Fruit fly (Drosophila melanogaster) whole organism, embryonic: ENCODE measurements around the gene CG7183.
A peak's percentile ranks its signal among the peaks of the same experiment; 100 is the strongest.

Source experiments
- Atf3 ChIP-seq: fragments of 200-800 bp; sonication (Bioruptor generic); optimal IDR thresholded peaks from 3 replicates; lab custom pipeline; 2016; ENCODE audit warnings: missing biosample characterization, missing genetic modification characterization
- Blimp-1 ChIP-seq: fragments of 200-800 bp; sonication (Bioruptor generic); optimal IDR thresholded peaks from 3 replicates; lab custom pipeline; 2018; ENCODE audit warnings: missing biosample characterization, missing genetic modification characterization, mild to moderate bottlenecking, moderate library complexity, missing genetic modification reagents
- CG1024 ChIP-seq: fragments of 200-800 bp; sonication (Bioruptor generic); IDR thresholded peaks from 2 replicates; pipeline ENCODE4 v1.3.6; 2022; ENCODE audit warnings: missing biosample characterization, missing genetic modification characterization
- CG10321 ChIP-seq: fragments of 200-800 bp; sonication (Bioruptor generic); IDR thresholded peaks from 2 replicates; pipeline ENCODE4 v1.3.6; 2022; ENCODE audit warnings: missing biosample characterization, missing genetic modification characterization
- CG10959 ChIP-seq: fragments of 200-800 bp; sonication (Bioruptor generic); IDR thresholded peaks from 2 replicates; pipeline ENCODE4 v1.3.6; 2022; ENCODE audit warnings: missing biosample characterization, missing genetic modification characterization
- CG13287 ChIP-seq: fragments of 200-800 bp; sonication (Bioruptor generic); IDR thresholded peaks from 2 replicates; pipeline ENCODE4 v1.3.6; 2022; ENCODE audit warnings: missing biosample characterization, missing genetic modification characterization; ENCODE audit not compliant: partially characterized antibody
- CG14667 ChIP-seq: fragments of 200-800 bp; sonication (Bioruptor generic); IDR thresholded peaks from 2 replicates; pipeline ENCODE4 v1.3.6; 2022; ENCODE audit warnings: missing biosample characterization, missing genetic modification characterization
- CG15479 ChIP-seq: fragments of 200-800 bp; sonication (Bioruptor generic); optimal IDR thresholded peaks from 3 replicates; lab custom pipeline; 2019; ENCODE audit warnings: missing biosample characterization, mild to moderate bottlenecking, missing genetic modification characterization, moderate library complexity
- CG16813 ChIP-seq: fragments of 200-800 bp; sonication (Bioruptor generic); IDR thresholded peaks from 3 replicates; pipeline ENCODE4 v1.3.6; 2022; ENCODE audit warnings: missing biosample characterization, missing genetic modification characterization; ENCODE audit not compliant: partially characterized antibody
- CG17328 ChIP-seq: fragments of 200-800 bp; sonication (Bioruptor generic); IDR thresholded peaks from 2 replicates; pipeline ENCODE4 v1.3.6; 2022; ENCODE audit warnings: missing biosample characterization, missing genetic modification characterization
- CG17568 ChIP-seq: fragments of 200-800 bp; sonication (Bioruptor generic); optimal IDR thresholded peaks from 2 replicates; lab custom pipeline; 2018; ENCODE audit warnings: missing biosample characterization, mild to moderate bottlenecking, missing genetic modification characterization, moderate library complexity
- CG17829 ChIP-seq: fragments of 200-800 bp; optimal IDR thresholded peaks from 2 replicates; lab custom pipeline; 2019; ENCODE audit warnings: missing biosample characterization, mild to moderate bottlenecking, missing genetic modification characterization, moderate library complexity
- CG18599 ChIP-seq: fragments of 200-800 bp; sonication (Bioruptor generic); optimal IDR thresholded peaks from 3 replicates; lab custom pipeline; 2017; ENCODE audit warnings: missing biosample characterization, missing genetic modification characterization, mild to moderate bottlenecking, moderate library complexity, missing genetic modification reagents
- CG4424 ChIP-seq: fragments of 200-800 bp; sonication (Bioruptor generic); optimal IDR thresholded peaks from 3 replicates; lab custom pipeline; 2016; ENCODE audit warnings: missing biosample characterization, missing genetic modification characterization
- CG6791 ChIP-seq: fragments of 200-800 bp; sonication (Bioruptor generic); IDR thresholded peaks from 3 replicates; pipeline ENCODE4 v1.3.6; 2022; ENCODE audit warnings: missing biosample characterization, missing genetic modification characterization; ENCODE audit not compliant: partially characterized antibody
- CG7745 ChIP-seq: fragments of 200-800 bp; sonication (Bioruptor generic); optimal IDR thresholded peaks from 2 replicates; lab custom pipeline; 2018; ENCODE audit warnings: missing biosample characterization, mild to moderate bottlenecking, missing genetic modification characterization, moderate library complexity
- CG8765 ChIP-seq: fragments of 200-800 bp; sonication (Bioruptor generic); IDR thresholded peaks from 2 replicates; pipeline ENCODE4 v1.3.6; 2022; ENCODE audit warnings: missing biosample characterization, missing genetic modification characterization
- Dll ChIP-seq: fragments of 200-800 bp; sonication (Bioruptor generic); IDR thresholded peaks from 4 replicates; pipeline ENCODE4 v1.3.6; 2022; ENCODE audit warnings: missing biosample characterization, missing genetic modification characterization; ENCODE audit not compliant: partially characterized antibody
- Drgx ChIP-seq: fragments of 200-800 bp; sonication (Bioruptor generic); IDR thresholded peaks from 2 replicates; pipeline ENCODE4 v1.3.6; 2022; ENCODE audit warnings: missing biosample characterization, missing genetic modification characterization
- Fer2 ChIP-seq: fragments of 200-800 bp; sonication (Bioruptor generic); optimal IDR thresholded peaks from 2 replicates; lab custom pipeline; 2018; ENCODE audit warnings: missing biosample characterization, mild to moderate bottlenecking, missing genetic modification characterization, moderate library complexity
- HLH3B ChIP-seq: fragments of 200-800 bp; sonication (Bioruptor generic); IDR thresholded peaks from 2 replicates; pipeline ENCODE4 v1.3.6; 2022; ENCODE audit warnings: missing biosample characterization, missing genetic modification characterization
- HLHmδ ChIP-seq: fragments of 200-800 bp; sonication (Bioruptor generic); optimal IDR thresholded peaks from 2 replicates; lab custom pipeline; 2018; ENCODE audit warnings: missing biosample characterization, mild to moderate bottlenecking, missing genetic modification characterization, moderate library complexity
- Hmx ChIP-seq: fragments of 200-800 bp; sonication (Bioruptor generic); optimal IDR thresholded peaks from 2 replicates; lab custom pipeline; 2016; ENCODE audit warnings: missing biosample characterization, missing genetic modification characterization
- Hsf ChIP-seq: fragments of 200-800 bp; sonication (Bioruptor generic); optimal IDR thresholded peaks from 3 replicates; lab custom pipeline; 2016; ENCODE audit warnings: missing biosample characterization, missing genetic modification characterization
- Med ChIP-seq: fragments of 200-800 bp; sonication (Bioruptor generic); peaks from one replicate; lab custom pipeline; 2016; ENCODE audit warnings: missing biosample characterization, missing genetic modification characterization, mild to moderate bottlenecking, inconsistent platforms, moderate library complexity
- NC2α ChIP-seq: fragments of 200-800 bp; sonication (Bioruptor generic); optimal IDR thresholded peaks from 2 replicates; lab custom pipeline; 2016; ENCODE audit warnings: missing biosample characterization, missing genetic modification characterization
- Xrp1 ChIP-seq: fragments of 200-800 bp; sonication (Bioruptor generic); IDR thresholded peaks from 2 replicates; pipeline ENCODE4 v1.3.6; 2022; ENCODE audit warnings: missing biosample characterization, missing genetic modification characterization
- gce ChIP-seq: fragments of 200-800 bp; sonication (Bioruptor generic); IDR thresholded peaks from 3 replicates; pipeline ENCODE4 v1.3.6; 2022; ENCODE audit warnings: missing biosample characterization, missing genetic modification characterization
- gcm ChIP-seq: fragments of 200-800 bp; sonication (Bioruptor generic); optimal IDR thresholded peaks from 2 replicates; lab custom pipeline; 2019; ENCODE audit warnings: missing biosample characterization, mild to moderate bottlenecking, missing genetic modification characterization, moderate library complexity
- gsb ChIP-seq: fragments of 200-800 bp; sonication (Bioruptor generic); IDR thresholded peaks from 2 replicates; pipeline ENCODE4 v1.3.6; 2022; ENCODE audit warnings: missing biosample characterization, missing genetic modification characterization
- gsb-n ChIP-seq: fragments of 200-800 bp; sonication (Bioruptor generic); optimal IDR thresholded peaks from 3 replicates; lab custom pipeline; 2018; ENCODE audit warnings: missing biosample characterization, mild to moderate bottlenecking, missing genetic modification characterization
- hkb ChIP-seq, 2 experiments: fragments of 200-800 bp in 1 of 2; fragments of >200 bp in 1 of 2; sonication (Bioruptor generic) in 1 of 2; IDR thresholded peaks in 1 of 2; optimal IDR thresholded peaks in 1 of 2; 2 replicates each; pipeline versions ENCODE4 v1.3.6 to Lab custom; 2017 to 2022; ENCODE audit warnings: missing biosample characterization in 1 of 2, missing genetic modification characterization in 1 of 2
- lab ChIP-seq: fragments of 200-800 bp; sonication (Bioruptor generic); optimal IDR thresholded peaks from 3 replicates; lab custom pipeline; 2017; ENCODE audit warnings: missing biosample characterization, missing genetic modification characterization, mild to moderate bottlenecking, moderate library complexity, missing genetic modification reagents
- otp ChIP-seq: fragments of 200-800 bp; sonication (Bioruptor generic); IDR thresholded peaks from 3 replicates; pipeline ENCODE4, ENCODE4 v1.3.6; 2022; ENCODE audit warnings: missing biosample characterization, missing genetic modification characterization
- pan ChIP-seq, 4 experiments: fragments of >200 bp in 3 of 4; fragments of 200-800 bp in 1 of 4; sonication (Bioruptor generic) in 1 of 4; optimal IDR thresholded peaks in 3 of 4; IDR thresholded peaks in 1 of 4; 2 replicates each; pipeline versions ENCODE4 v1.3.6 to Lab custom; 2017 to 2022; ENCODE audit warnings: missing biosample characterization in 2 of 4, missing genetic modification characterization in 2 of 4, mixed read lengths in 1 of 4
- phol ChIP-seq: fragments of 200-800 bp; sonication (Bioruptor generic); optimal IDR thresholded peaks from 3 replicates; lab custom pipeline; 2018; ENCODE audit warnings: missing biosample characterization, mild to moderate bottlenecking, missing genetic modification characterization, moderate library complexity
- prd ChIP-seq, 3 experiments: fragments of >200 bp in 2 of 3; fragments of 200-800 bp in 1 of 3; sonication (Bioruptor generic) in 1 of 3; optimal IDR thresholded peaks in 2 of 3; IDR thresholded peaks in 1 of 3; 2 replicates in 2 of 3; 3 replicates in 1 of 3; pipeline versions ENCODE4 v1.3.6 to Lab custom; 2017 to 2022; ENCODE audit warnings: missing biosample characterization in 1 of 3, missing genetic modification characterization in 1 of 3
- ranshi ChIP-seq: fragments of 200-800 bp; sonication (Bioruptor generic); IDR thresholded peaks from 2 replicates; pipeline ENCODE4 v1.3.6; 2022; ENCODE audit warnings: missing biosample characterization, missing genetic modification characterization
- scrt ChIP-seq: fragments of 200-800 bp; sonication (Bioruptor generic); optimal IDR thresholded peaks from 2 replicates; lab custom pipeline; 2018; ENCODE audit warnings: missing biosample characterization, mild to moderate bottlenecking, missing genetic modification characterization, moderate library complexity
- shn ChIP-seq: fragments of 200-800 bp; sonication (Bioruptor generic); optimal IDR thresholded peaks from 3 replicates; lab custom pipeline; 2016; ENCODE audit warnings: missing biosample characterization, missing genetic modification characterization
- tap ChIP-seq: fragments of 200-800 bp; optimal IDR thresholded peaks from 3 replicates; lab custom pipeline; 2019; ENCODE audit warnings: missing biosample characterization, mild to moderate bottlenecking, missing genetic modification characterization, moderate library complexity
- tio ChIP-seq: fragments of 200-800 bp; sonication (Bioruptor generic); optimal IDR thresholded peaks from 2 replicates; lab custom pipeline; 2017; ENCODE audit warnings: missing biosample characterization, missing genetic modification characterization, inconsistent platforms
- trem ChIP-seq: fragments of 200-800 bp; optimal IDR thresholded peaks from 3 replicates; lab custom pipeline; 2019; ENCODE audit warnings: missing biosample characterization, mild to moderate bottlenecking, missing genetic modification characterization, moderate library complexity
- trh ChIP-seq: fragments of 200-800 bp; sonication (Bioruptor generic); optimal IDR thresholded peaks from 2 replicates; lab custom pipeline; 2016; ENCODE audit warnings: missing biosample characterization, missing genetic modification characterization
- ttk ChIP-seq: fragments of 200-800 bp; sonication (Bioruptor generic); IDR thresholded peaks from 2 replicates; pipeline ENCODE4 v2.1.2; 2022; ENCODE audit warnings: missing biosample characterization, missing genetic modification characterization
- unpg ChIP-seq: fragments of 200-800 bp; sonication (Bioruptor generic); optimal IDR thresholded peaks from 3 replicates; lab custom pipeline; 2018; ENCODE audit warnings: missing biosample characterization, mild to moderate bottlenecking, missing genetic modification characterization, moderate library complexity
- vfl ChIP-seq: fragments of 200-800 bp; sonication (Bioruptor generic); optimal IDR thresholded peaks from 2 replicates; lab custom pipeline; 2016; ENCODE audit warnings: missing biosample characterization, missing genetic modification characterization

CG7183 gene

DNA sequence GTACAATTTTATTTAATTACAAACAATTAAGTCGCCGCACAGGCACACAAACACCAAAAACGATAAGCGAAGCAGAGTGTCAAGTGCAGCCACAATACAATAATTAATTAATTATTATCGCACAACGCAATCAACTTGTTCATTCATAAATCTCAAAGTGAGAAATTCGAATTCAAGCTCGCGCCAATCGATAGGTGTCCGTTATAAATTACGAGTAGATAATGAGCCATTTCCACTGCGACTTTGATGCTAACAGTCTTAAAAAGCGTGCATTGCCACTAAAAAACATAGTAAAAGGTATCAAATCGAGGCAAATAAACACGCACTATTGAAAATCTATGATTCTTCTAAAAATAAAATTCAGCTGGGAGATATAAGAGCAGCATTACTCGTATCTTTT is 9.7 kb upstream of the CG7183 start (continued):
- no peak for TF ChIP-seq CG18599
- TF ChIP-seq CG7745: no peak
- 0 out of 3 replicates have a peak, but pooled peaks have one; percentile 27 for TF ChIP-seq CG6791 (GFP tag; lab: Robert Waterston, UW)
- no peak for TF ChIP-seq CG15479
- TF ChIP-seq Dll (GFP tag; lab: Robert Waterston, UW): 0 out of 4 replicates have a peak, but pooled peaks have one; percentile 20
- TF ChIP-seq gsb-n (tag; lab: Kevin White, UChicago): no peak
- peak; percentile 13 for TF ChIP-seq trem (tag; lab: Kevin White, UChicago)
- TF ChIP-seq tap (tag; lab: Kevin White, UChicago): no peak
- no peak for TF ChIP-seq lab (GFP tag; lab: Kevin White, UChicago)
- TF ChIP-seq Blimp-1 (GFP tag; lab: Kevin White, UChicago): no peak
- TF ChIP-seq CG13287: peak; percentile 43; the same call in 1 of the 2 replicates
- TF ChIP-seq HLHmδ (GFP tag; lab: Kevin White, UChicago): no peak
- no peak for TF ChIP-seq pan (optimal IDR thresholded peaks at IDR 0.05; lab: Kevin White, UChicago)
- no peak for TF ChIP-seq pan (GFP tag; optimal IDR thresholded peaks at IDR 0.05 in 1 of 2, IDR thresholded peaks at IDR 0.05 in 1 of 2)
- TF ChIP-seq gce (GFP tag; lab: Robert Waterston, UW): no peak
- TF ChIP-seq CG17829 (tag; lab: Kevin White, UChicago): no peak
- TF ChIP-seq gcm (GFP tag; lab: Kevin White, UChicago): no peak
- no peak for TF ChIP-seq CG10321

DNA sequence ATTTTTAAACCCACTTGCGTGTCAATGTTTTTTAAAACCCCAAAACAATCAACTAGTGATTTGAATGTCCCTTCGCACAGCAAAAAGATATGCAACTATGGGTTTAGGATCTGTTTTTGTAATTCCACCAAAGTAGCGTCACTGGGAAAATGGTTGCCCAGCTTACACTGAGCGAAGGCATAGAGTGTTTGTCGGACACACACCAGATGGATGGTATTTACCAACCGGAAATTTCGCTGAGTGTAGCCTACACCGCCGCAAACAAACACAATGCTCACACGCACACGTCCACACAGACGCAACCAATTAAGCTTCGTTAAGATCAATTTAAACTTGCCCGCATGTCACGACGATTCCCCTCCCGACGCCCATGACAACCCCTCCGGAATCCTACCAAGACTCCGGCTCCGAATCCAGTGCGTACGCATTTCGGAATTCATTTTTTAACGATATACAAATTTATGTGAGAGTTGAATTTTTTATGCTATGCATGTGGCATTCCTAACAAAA is 8.3 kb upstream of the CG7183 start:
- TF ChIP-seq tio (GFP tag; lab: Kevin White, UChicago) (no peak), shn (GFP tag; lab: Kevin White, UChicago) (no peak), HLH3B (GFP tag; lab: Robert Waterston, UW) (0 out of 2 replicates have a peak, but pooled peaks have one; percentile 21), otp (0 out of 3 replicates have a peak, but pooled peaks have one; percentile 51), prd (optimal IDR thresholded peaks at IDR 0.05; lab: Kevin White, UChicago) (no peak), prd (GFP tag; IDR thresholded peaks at IDR 0.05; lab: Robert Waterston, UW) (0 out of 3 replicates have a peak, but pooled peaks have one; percentile 31), ranshi (GFP tag; lab: Robert Waterston, UW) (0 out of 2 replicates have a peak, but pooled peaks have one; percentile 21), Fer2 (no peak), Hmx (GFP tag; lab: Kevin White, UChicago) (no peak), CG17568 (GFP tag; lab: Kevin White, UChicago) (no peak), NC2α (GFP tag; lab: Kevin White, UChicago) (no peak), Xrp1 (GFP tag; lab: Robert Waterston, UW) (0 out of 2 replicates have a peak, but pooled peaks have one; percentile 18), Hsf (GFP tag; lab: Kevin White, UChicago) (no peak), CG1024 (GFP tag; lab: Robert Waterston, UW) (no peak), phol (tag; lab: Kevin White, UChicago) (no peak), CG4424 (GFP tag; lab: Kevin White, UChicago) (no peak), CG16813 (no peak), Drgx (GFP tag; lab: Robert Waterston, UW) (0 out of 2 replicates have a peak, but pooled peaks have one; percentile 17), ttk (GFP tag; lab: Robert Waterston, UW) (0 out of 2 replicates have a peak, but pooled peaks have one; percentile 28), Atf3 (GFP tag; lab: Kevin White, UChicago) (no peak), gsb (GFP tag; lab: Robert Waterston, UW) (no peak), trh (GFP tag; lab: Kevin White, UChicago) (no peak), CG14667 (no peak), Dll (GFP tag; lab: Robert Waterston, UW) (no peak), hkb (optimal IDR thresholded peaks at IDR 0.05; lab: Kevin White, UChicago) (no peak), hkb (GFP tag; IDR thresholded peaks at IDR 0.05; lab: Robert Waterston, UW) (no peak), vfl (GFP tag; lab: Kevin White, UChicago) (no peak), CG8765 (GFP tag; lab: Robert Waterston, UW) (no peak), Med (GFP tag; lab: Kevin White, UChicago) (peak; percentile 56), CG17328 (GFP tag; lab: Robert Waterston, UW) (0 out of 2 replicates have a peak, but pooled peaks have one; percentile 13), scrt (GFP tag; lab: Kevin White, UChicago) (no peak), CG10959 (GFP tag; lab: Robert Waterston, UW) (no peak), unpg (no peak)
